Worm (Caenorhabditis elegans) whole organism, L1 larva: Measurements from ENCODE around the gene srh-223.
"Not testable (repeated sequence)": the region's sequence is repeated elsewhere in the genome, so short reads cannot be mapped to it uniquely, and the experiment has no call there.

Source experiments
- aly-2 ChIP-seq: fragments of 150-350 bp; optimal IDR thresholded peaks from 2 replicates; lab custom pipeline; 2014; ENCODE audit warnings: missing biosample characterization, missing genetic modification characterization
- blmp-1 ChIP-seq: fragments of 150-350 bp; optimal IDR thresholded peaks from 2 replicates; lab custom pipeline; 2014; ENCODE audit warnings: missing biosample characterization, missing genetic modification characterization

DNA sequence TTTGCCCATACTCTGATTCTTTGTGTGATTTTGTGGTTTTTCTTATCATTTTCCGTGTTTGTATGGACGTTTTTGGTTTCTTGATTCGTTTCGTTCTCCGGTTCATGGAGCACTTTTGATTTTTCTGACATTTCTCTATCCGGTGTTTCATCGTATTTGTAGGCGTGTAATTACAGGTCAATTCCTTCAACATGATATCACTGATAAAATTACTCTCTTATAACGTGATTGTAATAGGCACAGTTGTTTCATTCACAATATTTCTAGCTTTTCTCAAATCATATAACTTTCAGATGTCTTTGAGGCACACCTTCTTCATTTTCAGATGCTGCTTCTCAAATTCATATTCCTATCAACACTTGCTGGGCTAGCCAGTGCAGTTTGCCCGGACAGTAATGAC lies 49.3 kb upstream of the srh-223 start, which contains the start of gene clec-70:
- TF ChIP-seq blmp-1, aly-2 (tag; lab: Kevin White, UChicago): not testable (repeated sequence)
